Worm (Caenorhabditis elegans): ENCODE results near the gene igcm-2.

DNA sequence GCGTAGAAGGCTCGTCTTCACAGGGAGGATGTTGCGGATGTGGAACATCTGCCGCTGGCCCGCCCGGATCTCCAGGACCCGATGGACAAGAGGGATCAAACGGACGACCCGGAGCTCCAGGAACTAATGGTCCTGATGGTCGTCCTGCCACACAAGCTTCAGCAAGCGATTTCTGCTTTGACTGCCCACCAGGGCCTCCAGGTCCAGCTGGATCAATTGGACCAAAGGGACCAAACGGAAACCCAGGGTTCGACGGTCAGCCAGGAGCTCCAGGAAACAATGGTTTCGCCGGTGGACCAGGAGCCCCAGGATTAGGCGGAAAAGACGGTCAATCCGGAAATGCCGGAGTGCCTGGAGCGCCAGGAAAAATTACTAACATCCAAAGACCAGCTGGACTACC lies 56.8 kb downstream of the igcm-2 start:
- TF ChIP-seq ceh-45 (GFP tag; IDR thresholded peaks at IDR 0.05) (no peak), ceh-31 (tag; optimal IDR thresholded peaks at IDR 0.05) (no peak), pha-4 (tag; optimal IDR thresholded peaks at IDR 0.05) (no peak), ceh-24 (tag; optimal IDR thresholded peaks at IDR 0.05) (no peak), zip-5 (tag; optimal IDR thresholded peaks at IDR 0.05) (no peak), F13H6.1 (tag; optimal IDR thresholded peaks at IDR 0.05) (no peak), ceh-19 (GFP tag; optimal IDR thresholded peaks at IDR 0.05) (no peak)

All from whole organism, late embryonic.